Fruit fly (Drosophila melanogaster) S2 (cell line): ENCODE data around the gene Polr2D.

Source experiments
- CG8478 ChIP-seq: fragments of >200 bp; optimal IDR thresholded peaks from 2 replicates; lab custom pipeline; 2018
- CTCF ChIP-seq, 2 experiments: fragments of >200 bp; optimal IDR thresholded peaks; 2 replicates each; lab custom pipeline; 2018

Polr2D gene

DNA sequence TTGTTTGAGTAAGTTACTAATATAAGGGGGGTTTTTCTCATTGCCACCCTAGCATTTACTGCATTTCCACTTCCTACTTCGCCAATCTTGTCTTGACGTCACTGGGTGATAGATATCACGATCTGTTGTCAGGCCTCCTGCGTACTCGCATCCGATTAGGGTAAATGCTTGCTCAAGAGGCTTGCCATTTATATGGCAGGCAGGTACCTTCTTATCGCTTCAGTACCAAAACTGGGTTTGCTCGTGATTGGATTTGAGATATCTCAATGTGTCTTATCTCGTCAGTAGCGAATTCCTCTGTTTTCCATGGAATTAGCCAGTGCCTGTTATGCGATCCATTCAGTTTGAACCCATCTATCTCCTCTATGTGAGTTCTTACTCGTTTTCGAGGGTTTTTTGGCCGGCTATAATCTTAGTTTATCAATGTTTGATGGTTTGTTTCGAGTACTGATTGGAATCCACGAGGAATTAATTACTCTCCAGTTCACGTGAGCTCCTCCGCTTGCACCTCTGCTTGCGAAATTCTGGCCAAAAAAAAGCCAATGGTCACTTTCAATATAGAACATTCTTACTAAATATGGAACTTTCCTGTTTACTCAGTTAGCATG is 25.7 kb upstream of the Polr2D start:
- TF ChIP-seq CG8478 (lab: Kevin White, UChicago) (no peak), CTCF (optimal IDR thresholded peaks at IDR 0.05; lab: Kevin White, UChicago) (no peak)

dm6 chr3R:18280133-18280532 is 24.8 kb upstream of the Polr2D start:
- no peak for TF ChIP-seq CTCF (optimal IDR thresholded peaks at IDR 0.05; lab: Kevin White, UChicago)
- no peak for TF ChIP-seq CG8478 (lab: Kevin White, UChicago)

DNA sequence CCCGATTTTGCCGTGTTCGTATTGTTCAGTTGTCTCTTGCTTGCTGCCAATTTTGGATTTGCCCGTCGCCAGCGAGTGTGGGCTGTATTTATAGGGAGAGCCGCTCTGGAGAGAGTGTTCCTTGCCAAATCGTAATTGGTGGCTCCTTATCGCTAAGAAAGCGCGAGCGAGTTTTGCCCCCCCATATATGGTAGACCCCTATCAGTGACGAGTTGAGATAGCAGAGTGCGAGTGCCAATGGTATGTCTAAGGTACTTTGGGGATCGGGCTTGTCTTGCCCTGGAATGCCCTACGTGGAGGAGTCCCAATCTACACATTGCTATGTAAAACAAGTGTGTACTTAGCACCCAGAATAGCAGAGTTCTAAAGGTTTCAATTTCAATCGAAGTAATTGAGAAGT is 24.2 kb upstream of the Polr2D start, which contains the start of gene CG7142:
Gene CG7142 (minus strand): TSS at position 29 of the 400 bp plus-strand sequence.
- TF ChIP-seq CG8478 (lab: Kevin White, UChicago) (no peak), CTCF (optimal IDR thresholded peaks at IDR 0.05; lab: Kevin White, UChicago) (no peak)

DNA sequence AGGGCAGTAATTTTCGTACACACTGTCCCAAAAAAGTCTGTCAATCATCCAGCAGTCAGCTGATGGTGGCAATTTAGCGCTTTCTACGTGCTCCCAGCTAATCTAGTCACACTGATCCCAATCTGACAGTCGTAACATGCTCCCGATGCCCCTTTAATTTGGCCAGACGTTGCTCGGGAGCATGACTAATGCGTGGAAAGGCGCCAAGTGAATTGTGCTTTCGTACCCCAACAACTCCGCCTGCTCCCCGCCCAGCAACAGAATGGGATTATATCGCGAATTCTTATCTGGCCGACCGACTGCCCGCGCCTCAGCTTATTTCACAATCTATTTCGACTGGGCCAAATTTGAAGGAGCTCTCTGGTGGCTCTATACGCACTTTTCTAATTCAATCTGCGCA is 22.1 kb upstream of the Polr2D start:
- no peak for TF ChIP-seq CTCF (optimal IDR thresholded peaks at IDR 0.05; lab: Kevin White, UChicago)
- no peak for TF ChIP-seq CG8478 (lab: Kevin White, UChicago)

- TF ChIP-seq CG8478 (lab: Kevin White, UChicago): no peak
- no peak for TF ChIP-seq CTCF (optimal IDR thresholded peaks at IDR 0.05; lab: Kevin White, UChicago)
These were observed 21.4 kb upstream of the Polr2D start for dm6 chr3R:18276688-18277087.

DNA sequence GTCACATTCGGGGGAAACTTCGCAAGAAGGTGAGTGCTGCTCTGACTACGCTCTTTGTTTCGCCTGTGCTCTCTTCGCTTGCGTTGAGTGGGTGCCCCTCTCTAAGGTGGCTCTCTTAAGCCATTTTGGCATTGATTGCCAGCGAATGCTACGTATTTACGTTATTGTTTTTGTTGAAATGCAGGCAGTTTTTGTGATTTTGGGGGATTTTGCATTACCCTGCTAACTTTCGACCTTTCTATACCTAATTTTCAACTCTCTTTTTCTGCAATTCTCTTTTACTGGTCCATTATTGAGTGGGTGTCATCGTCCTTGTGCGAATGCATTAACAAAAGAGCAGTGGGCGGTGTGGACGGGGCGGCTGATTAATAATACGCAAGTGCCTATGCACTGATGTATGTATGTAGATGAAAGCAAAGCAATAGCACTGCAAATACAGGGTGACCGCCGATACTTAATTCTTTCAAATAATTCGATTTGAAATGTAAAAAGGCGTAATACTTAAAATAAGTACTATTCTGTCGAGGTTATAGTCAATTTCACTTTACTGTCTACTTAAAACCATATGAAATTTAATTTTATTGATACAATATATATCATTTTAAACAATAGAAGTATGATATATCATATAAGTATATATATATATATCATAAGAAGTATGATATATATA is 20.0 kb upstream of the Polr2D start:
- no peak for TF ChIP-seq CG8478 (lab: Kevin White, UChicago)
- TF ChIP-seq CTCF (optimal IDR thresholded peaks at IDR 0.05; lab: Kevin White, UChicago): no peak

DNA sequence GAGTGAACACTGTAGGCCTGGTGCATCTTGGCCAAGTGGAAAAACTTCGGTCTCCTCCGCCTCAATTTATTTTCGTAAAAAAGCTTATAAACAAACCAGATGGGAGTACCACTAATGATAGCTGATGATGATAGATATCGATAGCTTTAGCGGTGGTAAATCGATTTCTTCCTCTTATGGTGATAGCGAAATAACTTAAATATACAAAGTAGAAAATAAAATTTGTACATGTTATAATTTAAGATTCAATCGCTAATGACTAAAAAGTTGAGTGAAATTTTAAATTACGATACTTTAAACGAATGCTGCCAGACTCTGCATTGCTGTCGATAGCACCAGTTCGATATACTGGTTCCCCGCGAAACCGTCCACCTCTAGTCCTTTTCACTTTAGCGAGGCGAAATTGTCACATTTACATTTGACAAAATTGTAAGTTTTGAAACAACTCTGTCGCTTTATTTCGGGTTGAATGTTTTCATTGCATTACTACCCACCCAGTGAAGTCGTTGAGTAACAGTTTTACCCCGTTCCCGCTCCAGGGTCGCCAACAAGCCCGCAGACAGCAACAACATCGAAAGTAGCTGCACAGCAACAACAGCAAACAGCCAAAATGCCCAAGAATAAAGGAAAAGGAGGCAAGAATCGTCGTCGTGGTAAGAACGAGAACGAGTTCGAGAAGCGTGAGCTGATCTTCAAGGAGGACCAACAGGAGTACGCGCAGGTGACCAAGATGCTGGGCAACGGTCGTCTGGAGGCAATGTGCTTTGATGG is 19.2 kb upstream of the Polr2D start, which contains the start of the genes Vps39 and eIF1A:
Gene Vps39 (minus strand): TSS at position 119 of the 771 bp plus-strand sequence.
Gene eIF1A (plus strand): TSS at position 338 of the 771 bp plus-strand sequence.
- TF ChIP-seq CTCF (optimal IDR thresholded peaks at IDR 0.05; lab: Kevin White, UChicago): no peak
- TF ChIP-seq CG8478 (lab: Kevin White, UChicago): no peak

- TF ChIP-seq CTCF (optimal IDR thresholded peaks at IDR 0.05; lab: Kevin White, UChicago) (no peak), CG8478 (lab: Kevin White, UChicago) (no peak)
These were observed 14.6 kb upstream of the Polr2D start for dm6 chr3R:18269744-18270348.

- no peak for TF ChIP-seq CG8478 (lab: Kevin White, UChicago)
- no peak for TF ChIP-seq CTCF (optimal IDR thresholded peaks at IDR 0.05; lab: Kevin White, UChicago)
These were observed 12.2 kb upstream of the Polr2D start, which contains the start of gene CG18599 for dm6 chr3R:18267489-18267888. Gene CG18599 (plus strand): TSS chr3R:18267789.

- TF ChIP-seq CTCF (optimal IDR thresholded peaks at IDR 0.05; lab: Kevin White, UChicago): no peak
- TF ChIP-seq CG8478 (lab: Kevin White, UChicago): no peak
These were observed 11.4 kb upstream of the Polr2D start for dm6 chr3R:18266665-18267064.

dm6 chr3R:18265275-18265674 is 10.0 kb upstream of the Polr2D start:
- no peak for TF ChIP-seq CTCF (optimal IDR thresholded peaks at IDR 0.05; lab: Kevin White, UChicago)
- TF ChIP-seq CG8478 (lab: Kevin White, UChicago): no peak

dm6 chr3R:18261602-18262001 is 6.3 kb upstream of the Polr2D start:
- no peak for TF ChIP-seq CTCF (optimal IDR thresholded peaks at IDR 0.05; lab: Kevin White, UChicago)
- TF ChIP-seq CG8478 (lab: Kevin White, UChicago): no peak

dm6 chr3R:18260016-18260415 is 4.7 kb upstream of the Polr2D start:
- TF ChIP-seq CTCF (optimal IDR thresholded peaks at IDR 0.05; lab: Kevin White, UChicago): no peak
- no peak for TF ChIP-seq CG8478 (lab: Kevin White, UChicago)

- peak in 1 of 2 experiments; percentile 8 for TF ChIP-seq CTCF (optimal IDR thresholded peaks at IDR 0.05; lab: Kevin White, UChicago)
- no peak for TF ChIP-seq CG8478 (lab: Kevin White, UChicago)
These were observed 2.7 kb downstream of the Polr2D start, which contains the start of gene CG12320 for dm6 chr3R:18252578-18252977. Gene CG12320 (minus strand): TSS chr3R:18252734.
